Fruit fly (Drosophila melanogaster): ENCODE measurements around the gene Orct.

Orct gene

DNA sequence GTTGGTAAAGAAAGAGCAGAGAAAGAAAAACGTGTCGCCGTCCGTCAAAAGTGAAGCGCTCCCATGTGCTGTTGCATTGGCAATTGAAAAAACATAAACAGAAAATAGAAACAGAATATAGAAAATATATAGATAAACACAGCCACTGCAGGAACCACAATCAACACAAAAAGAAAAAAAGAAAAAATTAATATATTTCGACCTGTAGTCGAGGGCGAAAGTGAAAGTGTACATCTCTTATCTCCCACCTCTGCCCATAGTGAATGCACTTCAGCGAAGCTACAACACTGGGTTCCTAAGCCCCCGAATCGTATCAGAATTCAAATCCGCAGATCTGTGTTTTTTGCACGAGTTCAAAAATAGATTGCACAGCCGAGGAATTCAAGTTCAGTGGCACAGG is 8.1 kb downstream of the Orct start:
- TF ChIP-seq Myc (optimal IDR thresholded peaks at IDR 0.05), result no peak
- no peak for TF ChIP-seq h (optimal IDR thresholded peaks at IDR 0.05)
- no peak for TF ChIP-seq psq (optimal IDR thresholded peaks at IDR 0.05)
- no peak for TF ChIP-seq Sin3A (optimal IDR thresholded peaks at IDR 0.05)
- no peak for TF ChIP-seq ttk (optimal IDR thresholded peaks at IDR 0.05)
- TF ChIP-seq insv (optimal IDR thresholded peaks at IDR 0.05), result no peak

DNA sequence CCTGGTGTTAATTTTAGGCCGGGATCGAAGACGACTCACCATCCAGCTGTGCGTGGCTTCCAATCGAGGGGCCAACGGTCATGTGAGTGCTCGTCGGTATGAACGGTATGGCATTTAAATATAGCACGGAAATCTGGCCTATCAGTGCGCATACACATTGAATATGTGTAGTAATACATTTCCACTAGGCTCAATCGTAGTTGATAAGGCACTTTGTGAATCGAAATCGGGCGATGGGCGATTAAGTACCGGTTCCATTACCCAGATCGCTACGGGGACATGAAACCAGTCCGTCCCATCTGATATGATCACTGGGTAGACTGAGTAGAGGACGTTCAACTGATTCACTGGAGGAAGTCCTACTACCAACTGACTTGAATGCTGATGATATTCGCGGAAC is 9.4 kb downstream of the Orct start:
- TF ChIP-seq h (optimal IDR thresholded peaks at IDR 0.05), result no peak
- TF ChIP-seq psq (optimal IDR thresholded peaks at IDR 0.05), result no peak
- TF ChIP-seq Myc (optimal IDR thresholded peaks at IDR 0.05), result no peak
- no peak for TF ChIP-seq Sin3A (optimal IDR thresholded peaks at IDR 0.05)
- TF ChIP-seq ttk (optimal IDR thresholded peaks at IDR 0.05), result no peak
- no peak for TF ChIP-seq insv (optimal IDR thresholded peaks at IDR 0.05)

DNA sequence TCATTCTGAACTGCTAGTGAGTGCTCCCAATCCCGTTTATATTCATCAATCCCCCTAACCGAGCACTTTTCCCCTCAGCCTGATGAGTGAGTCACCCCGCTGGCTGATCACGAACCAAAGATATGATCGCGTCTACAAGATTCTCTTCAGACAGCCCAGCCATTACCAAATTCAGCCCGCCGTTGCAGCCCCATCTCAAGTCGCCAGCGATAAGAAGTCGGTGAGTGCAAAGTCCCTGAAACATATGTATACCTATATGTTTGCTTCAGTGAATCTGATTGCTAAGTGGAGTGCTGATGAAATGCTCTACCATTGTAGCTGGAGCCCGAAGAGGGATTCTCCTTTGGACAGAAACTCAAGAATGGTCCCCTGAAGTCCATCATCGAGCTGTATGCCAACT is 11.1 kb downstream of the Orct start:
- TF ChIP-seq insv (optimal IDR thresholded peaks at IDR 0.05) (no peak), psq (optimal IDR thresholded peaks at IDR 0.05) (no peak), ttk (optimal IDR thresholded peaks at IDR 0.05) (no peak)

DNA sequence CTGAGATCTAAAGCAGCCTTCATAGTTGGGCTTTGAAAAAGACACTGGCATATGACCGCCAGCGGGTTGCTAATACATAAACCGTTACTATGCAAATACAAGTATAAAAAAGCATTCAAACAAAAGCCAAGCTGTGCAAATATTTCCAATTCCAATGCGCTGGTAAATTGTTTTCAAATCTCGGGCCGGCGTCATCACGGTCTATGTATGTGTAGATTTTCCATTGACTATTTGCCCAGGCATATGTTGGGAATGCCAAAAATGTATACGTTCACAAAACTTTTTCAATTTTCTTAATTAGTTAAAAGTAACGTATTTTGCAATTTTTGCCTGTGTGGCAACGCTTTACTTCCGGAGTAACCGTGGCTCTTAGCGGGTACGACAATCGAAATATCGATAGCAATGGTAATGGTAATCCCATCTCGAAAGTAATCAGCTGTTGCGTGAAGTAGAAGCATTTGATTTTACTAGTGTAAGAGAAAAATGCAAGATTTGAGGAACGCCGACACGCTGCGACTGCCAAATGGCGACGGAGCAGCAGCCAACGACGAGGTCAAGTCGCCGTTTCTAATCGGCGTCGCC is 13.8 kb downstream of the Orct start, which contains the start of the genes CG34290 and Uck:
TSS of gene CG34290 (minus strand) at position 51 of the 582 bp plus-strand sequence.
TSS of gene Uck (plus strand) at position 405 of the 582 bp plus-strand sequence.
- no peak for TF ChIP-seq psq (optimal IDR thresholded peaks at IDR 0.05)

DNA sequence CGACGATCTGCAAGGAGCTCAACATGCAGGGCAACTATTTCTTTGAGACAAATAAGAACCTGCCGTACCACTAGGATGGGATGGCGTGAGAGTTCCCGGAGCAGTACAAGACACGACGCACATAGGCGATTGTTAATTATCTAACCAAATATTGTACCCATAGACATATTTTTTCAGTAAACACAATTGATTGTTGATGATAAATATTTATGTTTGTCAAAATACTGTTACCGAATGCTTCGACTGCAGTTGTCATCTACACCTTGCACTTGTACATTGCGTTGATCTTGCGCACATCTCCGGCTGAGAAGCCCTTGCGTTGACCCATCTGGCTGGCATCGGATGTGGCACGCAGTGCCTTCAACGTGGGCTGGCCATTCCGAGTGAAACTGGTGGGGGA is 17.1 kb downstream of the Orct start:
- TF ChIP-seq insv (optimal IDR thresholded peaks at IDR 0.05) (no peak), Sin3A (optimal IDR thresholded peaks at IDR 0.05) (no peak), h (optimal IDR thresholded peaks at IDR 0.05) (no peak), Myc (optimal IDR thresholded peaks at IDR 0.05) (no peak), psq (optimal IDR thresholded peaks at IDR 0.05) (no peak), ttk (optimal IDR thresholded peaks at IDR 0.05) (no peak)

DNA sequence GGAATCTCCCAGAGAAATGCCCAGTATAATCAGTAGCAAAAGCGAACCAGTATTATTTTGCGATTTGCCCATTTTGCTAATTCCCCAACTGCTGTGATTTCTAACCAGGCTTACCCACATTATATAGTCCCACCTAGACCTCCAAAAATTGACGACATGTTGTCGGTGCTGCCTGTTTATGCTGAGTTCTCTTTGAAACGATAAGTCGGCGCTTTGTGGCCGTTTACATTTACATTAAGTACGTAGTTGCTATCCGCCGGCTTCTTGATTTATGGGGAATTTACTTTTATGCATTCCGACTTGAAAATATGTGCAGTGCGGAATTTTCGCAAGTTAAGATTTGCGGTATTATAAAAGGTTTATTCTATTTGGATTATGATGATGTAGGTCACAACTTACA is 18.2 kb downstream of the Orct start, which contains the start of gene CG5715:
TSS of gene CG5715 (minus strand) at position 101 of the 400 bp plus-strand sequence.
- TF ChIP-seq ttk (optimal IDR thresholded peaks at IDR 0.05), result no peak

DNA sequence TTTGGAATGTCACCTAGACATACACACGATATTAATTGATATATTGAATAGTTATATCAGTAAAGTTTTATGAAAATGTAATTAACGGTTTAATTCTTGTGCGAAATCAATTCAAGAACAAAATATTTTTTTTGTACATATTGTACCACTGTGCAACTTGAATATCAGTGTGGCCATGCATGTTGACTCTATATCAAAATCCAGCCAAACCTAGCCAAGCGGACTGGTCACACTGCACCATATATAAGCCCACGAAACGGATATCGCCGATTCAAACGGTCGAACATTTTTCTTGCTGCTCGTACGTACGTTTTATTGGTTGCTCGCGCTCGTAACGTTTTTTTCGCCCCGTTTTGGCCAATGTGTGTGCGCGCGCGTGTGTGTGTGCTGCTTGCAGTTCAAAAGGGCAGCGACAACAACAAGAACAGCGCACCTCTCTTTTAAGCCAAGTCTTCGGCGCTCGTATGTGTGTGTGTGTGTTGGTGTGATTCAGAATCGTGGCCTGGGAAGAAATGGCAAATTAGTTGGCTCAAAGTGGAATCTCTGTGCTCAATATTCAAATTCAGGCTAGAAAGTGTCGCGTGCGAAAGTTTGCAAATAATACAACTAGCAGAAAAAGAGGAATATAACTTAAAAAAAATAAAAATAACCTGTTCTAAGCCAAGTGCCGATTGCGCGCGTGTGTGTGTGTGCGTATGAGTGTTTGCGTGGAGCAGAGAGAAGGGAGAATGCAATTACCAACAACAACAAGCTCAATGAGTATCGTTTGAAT is 18.9 kb downstream of the Orct start, which contains the start of gene crb:
TSS of gene crb (plus strand) at position 295 of the 772 bp plus-strand sequence.
- no peak for TF ChIP-seq psq (optimal IDR thresholded peaks at IDR 0.05)
- no peak for TF ChIP-seq h (optimal IDR thresholded peaks at IDR 0.05)
- TF ChIP-seq Sin3A (optimal IDR thresholded peaks at IDR 0.05), result no peak
- TF ChIP-seq Myc (optimal IDR thresholded peaks at IDR 0.05), result no peak
- no peak for TF ChIP-seq insv (optimal IDR thresholded peaks at IDR 0.05)
- no peak for TF ChIP-seq ttk (optimal IDR thresholded peaks at IDR 0.05)

DNA sequence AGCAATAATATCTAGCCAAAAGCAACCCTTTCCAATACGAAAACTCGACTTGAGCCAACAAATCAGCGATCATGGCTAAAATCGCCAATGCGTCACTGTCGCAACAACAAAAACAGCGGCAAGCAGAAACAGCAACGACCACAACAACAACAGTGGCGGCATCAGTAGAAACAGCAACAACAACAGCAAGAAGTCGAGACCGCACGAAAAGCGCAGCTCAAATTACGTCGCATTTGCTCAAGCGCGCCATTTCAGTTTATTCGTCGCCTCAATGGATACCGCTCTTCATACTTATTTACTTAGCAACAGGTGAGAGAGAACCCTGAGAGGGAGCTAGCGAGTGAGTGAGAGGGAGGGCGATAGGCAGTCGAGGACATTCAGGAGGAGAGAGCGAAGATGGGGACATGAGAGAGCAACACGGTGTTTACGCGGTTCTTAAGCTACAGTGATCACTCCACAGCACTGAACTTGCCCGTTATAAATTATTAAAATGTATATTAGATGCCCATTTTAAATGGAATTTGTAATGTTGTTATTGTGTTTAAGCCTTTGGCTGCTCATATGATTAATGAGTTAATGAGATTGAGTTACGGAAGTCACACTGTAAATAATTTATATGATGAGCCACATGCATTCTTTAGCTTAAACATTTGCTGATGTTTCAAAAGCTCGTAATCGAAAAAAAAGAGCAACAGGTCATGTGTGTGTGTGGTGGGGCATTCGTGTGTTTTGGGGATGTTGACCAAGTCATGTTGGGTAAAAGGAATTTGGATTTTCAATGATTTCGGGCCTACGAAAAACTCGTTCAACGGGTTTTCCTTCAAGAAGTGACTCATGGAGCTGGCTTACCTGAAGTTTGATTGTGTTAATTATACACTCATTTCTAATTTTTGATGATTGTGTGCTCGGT is 19.8 kb downstream of the Orct start:
- TF ChIP-seq ttk (optimal IDR thresholded peaks at IDR 0.05) (no peak), Myc (optimal IDR thresholded peaks at IDR 0.05) (no peak)

DNA sequence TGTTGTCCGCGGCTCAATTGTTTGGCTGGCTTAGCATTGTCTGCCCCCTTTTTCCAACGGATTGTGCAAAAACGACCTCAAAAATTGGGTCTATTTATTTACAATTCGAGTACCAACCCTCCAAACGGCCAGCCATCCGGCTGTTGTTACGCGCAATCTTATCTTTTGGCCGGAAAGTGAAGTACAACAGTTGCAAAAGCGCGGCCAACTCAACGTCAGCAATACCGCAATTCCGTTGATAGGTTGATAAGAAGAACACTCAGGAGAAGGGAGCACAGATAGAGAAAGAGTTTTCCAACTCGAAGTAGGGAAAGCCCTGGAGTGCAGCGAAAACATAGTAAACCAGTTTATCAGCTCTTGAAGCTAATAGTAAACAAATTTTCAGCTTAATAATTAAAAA is 20.9 kb downstream of the Orct start:
- TF ChIP-seq Sin3A (optimal IDR thresholded peaks at IDR 0.05) (no peak), Myc (optimal IDR thresholded peaks at IDR 0.05) (no peak), insv (optimal IDR thresholded peaks at IDR 0.05) (no peak), h (optimal IDR thresholded peaks at IDR 0.05) (no peak), psq (optimal IDR thresholded peaks at IDR 0.05) (no peak), ttk (optimal IDR thresholded peaks at IDR 0.05) (no peak)

DNA sequence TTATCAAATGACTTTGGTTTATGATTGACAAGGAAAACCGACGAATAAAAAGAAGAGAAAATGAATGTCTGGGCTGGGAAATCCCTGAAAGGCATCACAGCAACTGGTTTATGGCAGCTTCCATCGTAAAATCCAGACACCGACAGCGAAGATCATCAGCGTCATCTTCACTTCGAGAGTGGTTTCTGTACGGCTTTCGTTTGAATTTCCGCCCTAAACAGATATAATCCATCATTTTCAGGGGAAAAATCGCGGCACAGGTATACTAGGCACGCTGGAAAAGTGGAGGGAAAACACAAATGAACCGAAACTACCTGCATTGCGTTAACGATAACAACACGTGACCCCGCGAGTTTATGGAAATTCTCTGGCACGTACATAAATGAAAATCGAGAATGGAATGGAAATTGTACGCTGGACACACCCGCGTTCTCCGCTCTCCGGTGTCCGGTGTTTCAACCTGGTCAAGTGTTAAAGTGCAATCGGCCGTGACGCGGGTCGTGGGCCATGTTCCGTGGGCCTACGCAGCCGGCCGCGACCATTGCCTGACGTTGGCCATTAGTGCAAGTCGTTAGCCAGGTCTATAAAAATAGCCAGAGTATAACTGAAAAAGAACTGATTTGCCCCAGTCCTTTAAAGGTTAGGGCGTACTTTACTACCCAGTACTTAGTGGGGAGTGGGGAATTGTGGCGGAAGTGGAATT is 21.5 kb downstream of the Orct start:
- no peak for TF ChIP-seq h (optimal IDR thresholded peaks at IDR 0.05)
- TF ChIP-seq insv (optimal IDR thresholded peaks at IDR 0.05), result no peak

DNA sequence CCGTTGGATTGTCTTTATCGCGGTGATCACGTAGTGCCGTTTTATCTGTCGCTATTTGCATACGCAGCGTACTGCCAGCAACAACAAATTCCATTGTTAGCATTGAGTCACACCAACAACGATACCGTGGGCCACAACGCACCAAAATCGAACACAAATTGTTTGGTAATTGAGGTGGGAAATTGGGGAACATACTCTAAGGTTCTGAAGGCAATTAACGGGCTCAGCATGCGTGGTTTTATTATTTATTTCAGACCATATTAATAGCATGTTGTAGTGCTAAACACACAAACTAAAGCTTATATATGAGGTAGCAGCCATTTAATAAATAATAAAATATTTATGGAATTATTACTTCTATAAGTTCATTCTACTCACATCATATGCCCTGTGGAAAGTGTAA is 22.5 kb downstream of the Orct start:
- no peak for TF ChIP-seq h (optimal IDR thresholded peaks at IDR 0.05)
- TF ChIP-seq Sin3A (optimal IDR thresholded peaks at IDR 0.05), result no peak
- TF ChIP-seq insv (optimal IDR thresholded peaks at IDR 0.05), result no peak
- no peak for TF ChIP-seq ttk (optimal IDR thresholded peaks at IDR 0.05)
- no peak for TF ChIP-seq Myc (optimal IDR thresholded peaks at IDR 0.05)
- no peak for TF ChIP-seq psq (optimal IDR thresholded peaks at IDR 0.05)

DNA sequence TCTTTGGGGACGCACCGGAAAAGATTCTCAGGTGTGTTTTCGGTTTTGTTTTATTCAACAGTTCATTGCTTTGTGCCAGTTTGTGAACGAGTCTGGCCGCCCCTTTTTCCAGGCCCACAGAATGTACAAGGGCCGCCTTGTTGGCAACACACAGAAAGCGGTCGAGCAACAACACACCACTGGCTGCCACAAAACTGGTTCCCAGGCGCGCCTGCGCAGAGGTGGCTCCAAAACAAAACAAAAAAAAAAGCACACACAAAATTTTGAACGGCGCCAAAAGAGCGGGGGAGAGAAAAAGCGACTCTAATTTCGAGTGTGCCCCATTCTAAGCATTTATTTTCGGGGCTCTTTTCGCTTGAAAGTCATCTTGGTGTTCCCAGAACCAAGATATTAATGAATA is 23.1 kb downstream of the Orct start:
- TF ChIP-seq psq (optimal IDR thresholded peaks at IDR 0.05) (no peak), Sin3A (optimal IDR thresholded peaks at IDR 0.05) (no peak), ttk (optimal IDR thresholded peaks at IDR 0.05) (no peak)
